Worm (Caenorhabditis elegans) whole organism, midembryonic: ENCODE results near the gene W09H1.1.

Source experiments
- T22C8.4 ChIP-seq: fragments of 200-800 bp; sonication (Bioruptor generic); IDR thresholded peaks from 2 replicates; pipeline ENCODE4 v1.3.6; 2022; ENCODE audit warnings: missing genetic modification characterization, missing compliant biosample characterization
- cog-1 ChIP-seq: sonication (generic microtip); optimal IDR thresholded peaks from 2 replicates; lab custom pipeline; 2016; ENCODE audit warnings: missing genetic modification characterization, missing compliant biosample characterization
- flt-1 ChIP-seq: fragments of 200-800 bp; sonication (Bioruptor generic); IDR thresholded peaks from 2 replicates; pipeline ENCODE4 v1.3.6; 2022; ENCODE audit warnings: missing genetic modification characterization, missing compliant biosample characterization
- med-1 ChIP-seq: sonication (generic microtip); optimal IDR thresholded peaks from 2 replicates; lab custom pipeline; 2017; ENCODE audit warnings: missing genetic modification characterization, mild to moderate bottlenecking, missing compliant biosample characterization, antibody characterized with exemption, missing genetic modification reagents; ENCODE audit not compliant: insufficient read depth
- ref-1 ChIP-seq: fragments of 200-800 bp; sonication (Bioruptor generic); conservative IDR thresholded peaks from 2 replicates; pipeline ENCODE4 v1.3.6; 2022; ENCODE audit warnings: missing genetic modification reagents, missing genetic modification characterization, missing compliant biosample characterization
- tab-1 ChIP-seq: fragments of 200-800 bp; sonication (Bioruptor generic); IDR thresholded peaks from 2 replicates; pipeline ENCODE4 v1.3.6; 2022; ENCODE audit warnings: missing genetic modification characterization, missing compliant biosample characterization
- ztf-23 ChIP-seq: fragments of 200-800 bp; sonication (Bioruptor generic); IDR thresholded peaks from 2 replicates; pipeline ENCODE4 v1.3.6; 2022; ENCODE audit warnings: missing genetic modification reagents, missing genetic modification characterization, missing compliant biosample characterization
- ztf-29 ChIP-seq: fragments of 200-800 bp; sonication (Bioruptor generic); IDR thresholded peaks from 2 replicates; pipeline ENCODE4 v1.3.6; 2022; ENCODE audit warnings: missing genetic modification reagents, missing genetic modification characterization, missing compliant biosample characterization

DNA sequence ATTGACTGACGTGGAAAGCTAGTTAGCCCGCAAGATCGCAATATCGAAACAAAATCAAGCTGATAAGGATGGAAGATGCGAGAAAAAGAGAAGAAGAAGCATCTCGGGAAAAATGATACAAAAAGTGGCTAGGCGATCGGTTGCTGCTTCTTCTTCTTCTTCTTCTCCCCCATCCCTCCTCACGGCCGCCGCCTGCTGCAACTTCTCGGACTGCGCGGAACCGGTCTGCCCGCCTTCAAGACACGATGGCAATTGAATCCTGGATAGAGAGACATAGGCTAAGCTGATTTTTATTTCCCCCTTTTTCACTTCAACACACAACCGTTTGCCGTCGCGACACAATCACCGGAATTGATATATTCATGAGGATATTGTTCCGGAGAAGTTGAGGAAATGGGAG, 6.9 kb downstream of the W09H1.1 start:
- TF ChIP-seq cog-1 (tag; lab: Kevin White, UChicago) (no peak), T22C8.4 (GFP tag; lab: Robert Waterston, UW) (no peak), ref-1 (GFP tag; lab: Robert Waterston, UW) (no peak), ztf-29 (GFP tag; lab: Robert Waterston, UW) (no peak), ztf-23 (GFP tag; lab: Robert Waterston, UW) (no peak), med-1 (GFP tag; lab: Kevin White, UChicago) (no peak), flt-1 (no peak), tab-1 (GFP tag; lab: Robert Waterston, UW) (no peak)
